Worm (Caenorhabditis elegans): ENCODE results near the gene M117.6.

The M117.6 gene

DNA sequence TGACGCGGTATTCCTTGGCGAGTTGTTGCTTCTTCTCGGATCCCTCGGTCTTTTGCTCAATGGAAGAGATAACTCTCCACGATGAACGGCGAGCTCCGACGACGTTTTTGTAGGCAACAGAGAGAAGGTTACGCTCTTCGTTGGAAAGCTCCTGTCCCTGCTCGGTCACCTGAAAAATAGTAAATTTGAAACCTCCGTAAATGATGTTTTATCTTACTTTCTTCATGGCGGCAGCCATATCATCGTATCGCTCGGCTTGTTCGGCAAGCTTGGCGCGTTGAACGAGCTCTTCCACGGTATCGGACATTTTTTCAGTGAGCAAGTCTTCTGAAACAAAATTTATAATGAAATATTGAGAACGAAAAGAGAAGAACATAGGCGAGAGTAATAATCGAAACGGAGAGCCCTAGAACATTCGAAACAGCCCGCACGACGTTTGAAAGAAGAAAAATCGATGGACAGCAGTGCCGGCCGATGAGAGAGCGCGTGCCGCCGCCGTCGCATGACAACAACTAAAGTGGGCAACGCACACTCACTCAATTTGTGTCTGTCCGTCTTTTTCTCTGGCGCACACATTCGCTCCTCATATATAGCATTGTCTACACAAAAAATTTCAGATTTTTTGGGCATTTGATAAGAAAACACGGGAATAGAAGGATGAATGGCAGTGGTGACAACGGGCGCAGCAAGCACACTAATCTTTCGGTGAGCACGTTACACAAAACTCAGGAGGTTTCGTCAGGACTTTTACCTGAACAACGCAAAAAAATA lies 6.1 kb downstream of the M117.6 start, which contains the start of the genes par-5 and M117.3:
Gene par-5, minus strand, starts transcription at position 334 of the 771 bp plus-strand sequence.
Gene M117.3, plus strand, starts transcription at position 616 of the 771 bp plus-strand sequence.
- TF ChIP-seq elt-1 (tag; optimal IDR thresholded peaks at IDR 0.05) (no peak), gmeb-1 (tag; optimal IDR thresholded peaks at IDR 0.05) (peak; percentile 20), ama-1 (optimal IDR thresholded peaks at IDR 0.05) (peak; percentile 52), F13H6.1 (tag; optimal IDR thresholded peaks at IDR 0.05) (peak; percentile 79), dmd-4 (tag; optimal IDR thresholded peaks at IDR 0.05) (no peak), ZK546.5 (tag; optimal IDR thresholded peaks at IDR 0.05) (no peak), ztf-1 (GFP tag; conservative IDR thresholded peaks at IDR 0.05) (no peak), crh-2 (tag; optimal IDR thresholded peaks at IDR 0.05) (peak; percentile 81), zag-1 (tag; optimal IDR thresholded peaks at IDR 0.05) (peak; percentile 82), nhr-237 (tag; optimal IDR thresholded peaks at IDR 0.05) (no peak), nhr-77 (tag; optimal IDR thresholded peaks at IDR 0.05) (no peak), mbf-1 (tag; optimal IDR thresholded peaks at IDR 0.05) (no peak), lsy-2 (tag; optimal IDR thresholded peaks at IDR 0.05) (peak; percentile 4 to 69), ceh-82 (tag; optimal IDR thresholded peaks at IDR 0.05) (no peak), nhr-129 (tag; optimal IDR thresholded peaks at IDR 0.05) (peak; percentile 78), fos-1 (tag; optimal IDR thresholded peaks at IDR 0.05) (peak; percentile 74), peb-1 (tag; optimal IDR thresholded peaks at IDR 0.05) (no peak), nhr-23 (tag; optimal IDR thresholded peaks at IDR 0.05) (no peak), ceh-16 (tag; optimal IDR thresholded peaks at IDR 0.05) (no peak), ztf-11 (tag; optimal IDR thresholded peaks at IDR 0.05) (no peak), sem-4 (tag; optimal IDR thresholded peaks at IDR 0.05) (peak; percentile 18), nhr-10 (tag; optimal IDR thresholded peaks at IDR 0.05) (no peak), mdl-1 (tag; optimal IDR thresholded peaks at IDR 0.05) (peak; percentile 73 to 87), C34F6.9 (tag; optimal IDR thresholded peaks at IDR 0.05) (peak; percentile 81), elt-3 (tag; optimal IDR thresholded peaks at IDR 0.05) (no peak), nhr-11 (tag; optimal IDR thresholded peaks at IDR 0.05) (no peak), snpc-4 (tag; optimal IDR thresholded peaks at IDR 0.05) (peak; percentile 25), egl-27 (tag; optimal IDR thresholded peaks at IDR 0.05) (peak; percentile 31), nhr-21 (tag; optimal IDR thresholded peaks at IDR 0.05) (peak; percentile 39), lin-11 (tag; optimal IDR thresholded peaks at IDR 0.05) (peak; percentile 92), unc-62 (GFP tag; optimal IDR thresholded peaks at IDR 0.05) (no peak), sma-9 (GFP tag; optimal IDR thresholded peaks at IDR 0.05) (peak; percentile 82), sma-9 (tag; optimal IDR thresholded peaks at IDR 0.05) (no peak), mab-5 (tag; optimal IDR thresholded peaks at IDR 0.05) (peak; percentile 21), nhr-25 (tag; optimal IDR thresholded peaks at IDR 0.05) (peak; percentile 29), sma-3 (GFP tag; optimal IDR thresholded peaks at IDR 0.05) (peak; percentile 41), unc-39 (tag; optimal IDR thresholded peaks at IDR 0.05) (no peak), nhr-6 (tag; optimal IDR thresholded peaks at IDR 0.05) (peak; percentile 56), Y55F3AM.14 (GFP tag; optimal IDR thresholded peaks at IDR 0.05) (peak; percentile 77), ztf-4 (tag; optimal IDR thresholded peaks at IDR 0.05) (peak; percentile 8), unc-55 (GFP tag; optimal IDR thresholded peaks at IDR 0.05) (peak; percentile 68), lin-13 (GFP tag; optimal IDR thresholded peaks at IDR 0.05) (peak; percentile 59), blmp-1 (tag; optimal IDR thresholded peaks at IDR 0.05; ENCODE audit: insufficient read depth) (no peak)
